Worm (Caenorhabditis elegans) whole organism, young adult: ENCODE measurements around the gene F59D12.2.

Experiments
- B0019.2 ChIP-seq: fragments of 200-800 bp; sonication (Bioruptor generic); conservative IDR thresholded peaks from 2 replicates; pipeline ENCODE4 v1.3.6; 2022; ENCODE audit warnings: missing genetic modification reagents, missing genetic modification characterization, missing compliant biosample characterization
- B0035.1 ChIP-seq: sonication (generic microtip); optimal IDR thresholded peaks from 2 replicates; lab custom pipeline; 2016; ENCODE audit warnings: missing genetic modification characterization, mild to moderate bottlenecking, missing compliant biosample characterization, missing genotype, missing genetic modification reagents
- B0261.1 ChIP-seq: sonication (generic microtip); optimal IDR thresholded peaks from 2 replicates; lab custom pipeline; 2016; ENCODE audit warnings: mild to moderate bottlenecking, missing genetic modification characterization, moderate library complexity, missing compliant biosample characterization
- F10E7.11 ChIP-seq: sonication (generic microtip); optimal IDR thresholded peaks from 2 replicates; lab custom pipeline; 2017; ENCODE audit warnings: mild to moderate bottlenecking, missing genetic modification characterization, moderate library complexity, missing compliant biosample characterization
- F33H1.4 ChIP-seq: fragments of 200-800 bp; sonication (Bioruptor generic); IDR thresholded peaks from 2 replicates; pipeline ENCODE4 v1.3.6; 2022; ENCODE audit warnings: missing genetic modification reagents, missing genetic modification characterization, missing compliant biosample characterization
- F39B2.1 ChIP-seq: fragments of 200-800 bp; sonication (Bioruptor generic); IDR thresholded peaks from 2 replicates; pipeline ENCODE4 v1.3.6; 2022; ENCODE audit warnings: missing genetic modification reagents, missing genetic modification characterization, missing compliant biosample characterization
- F52B5.7 ChIP-seq: sonication (generic microtip); optimal IDR thresholded peaks from 2 replicates; lab custom pipeline; 2016; ENCODE audit warnings: mild to moderate bottlenecking, missing genetic modification characterization, missing compliant biosample characterization
- F55B11.4 ChIP-seq: sonication (generic microtip); optimal IDR thresholded peaks from 2 replicates; lab custom pipeline; 2016; ENCODE audit warnings: missing compliant biosample characterization, missing genetic modification characterization, borderline replicate concordance; ENCODE audit not compliant: insufficient read depth
- K11D2.4 ChIP-seq: fragments of 200-800 bp; sonication (Bioruptor generic); IDR thresholded peaks from 2 replicates; pipeline ENCODE4 v1.3.6; 2022; ENCODE audit warnings: missing genetic modification reagents, missing genetic modification characterization, missing compliant biosample characterization
- T07F8.4 ChIP-seq: sonication (generic microtip); optimal IDR thresholded peaks from 2 replicates; lab custom pipeline; 2016; ENCODE audit warnings: mild to moderate bottlenecking, missing genetic modification characterization, moderate library complexity, missing compliant biosample characterization
- atf-7 ChIP-seq: sonication (generic microtip); optimal IDR thresholded peaks from 2 replicates; lab custom pipeline; 2017; ENCODE audit warnings: mild to moderate bottlenecking, missing genetic modification characterization, missing compliant biosample characterization
- attf-3 ChIP-seq: fragments of 200-800 bp; sonication (Bioruptor generic); conservative IDR thresholded peaks from 2 replicates; pipeline ENCODE4 v1.3.6; 2022; ENCODE audit warnings: missing genetic modification reagents, missing genetic modification characterization, missing compliant biosample characterization
- attf-5 ChIP-seq: fragments of 200-800 bp; sonication (Bioruptor generic); optimal IDR thresholded peaks from 2 replicates; lab custom pipeline; 2018; ENCODE audit warnings: mild to moderate bottlenecking, missing genetic modification characterization, missing compliant biosample characterization
- cebp-1 ChIP-seq, 2 experiments: fragments of 200-800 bp in 1 of 2; sonication (Bioruptor generic) in 1 of 2; sonication (generic microtip) in 1 of 2; IDR thresholded peaks in 1 of 2; optimal IDR thresholded peaks in 1 of 2; 2 replicates each; pipeline versions ENCODE4 v1.3.6 to Lab custom; 2017 to 2022; ENCODE audit warnings: missing compliant biosample characterization in 2 of 2, missing genetic modification characterization in 2 of 2, mild to moderate bottlenecking in 1 of 2, missing genetic modification reagents in 1 of 2, moderate library complexity in 1 of 2
- ceh-100 ChIP-seq: fragments of 200-800 bp; sonication (Bioruptor generic); IDR thresholded peaks from 2 replicates; pipeline ENCODE4 v1.3.6; 2022; ENCODE audit warnings: missing genetic modification reagents, missing genetic modification characterization, missing compliant biosample characterization
- ceh-27 ChIP-seq: fragments of 200-800 bp; sonication (Bioruptor generic); optimal IDR thresholded peaks from 2 replicates; lab custom pipeline; 2018; ENCODE audit warnings: mild to moderate bottlenecking, missing genetic modification characterization, moderate library complexity, missing compliant biosample characterization
- ceh-91 ChIP-seq: fragments of 200-800 bp; sonication (Bioruptor generic); IDR thresholded peaks from 2 replicates; pipeline ENCODE4 v1.3.6; 2022; ENCODE audit warnings: missing genetic modification reagents, missing genetic modification characterization, missing compliant biosample characterization
- dox-1 ChIP-seq: fragments of 200-800 bp; sonication (Bioruptor generic); IDR thresholded peaks from 2 replicates; pipeline ENCODE4 v1.3.6; 2022; ENCODE audit warnings: missing genetic modification reagents, missing genetic modification characterization, missing compliant biosample characterization
- dpl-1 ChIP-seq: fragments of 150-350 bp; optimal IDR thresholded peaks from 2 replicates; lab custom pipeline; 2014; ENCODE audit warnings: missing biosample characterization, missing genetic modification reagents, missing genetic modification characterization
- efl-1 ChIP-seq: fragments of 150-350 bp; optimal IDR thresholded peaks from 2 replicates; lab custom pipeline; 2014; ENCODE audit warnings: missing biosample characterization, missing genetic modification reagents, missing genetic modification characterization
- egrh-3 ChIP-seq: fragments of 200-800 bp; sonication (Bioruptor generic); IDR thresholded peaks from 2 replicates; pipeline ENCODE4 v1.3.6; 2022; ENCODE audit warnings: missing genetic modification reagents, missing genetic modification characterization, missing compliant biosample characterization
- gei-17 ChIP-seq: fragments of 200-800 bp; sonication (Bioruptor generic); optimal IDR thresholded peaks from 2 replicates; lab custom pipeline; 2018; ENCODE audit warnings: mild to moderate bottlenecking, missing genetic modification characterization, missing compliant biosample characterization
- hmg-20 ChIP-seq: fragments of 200-800 bp; sonication (Bioruptor generic); IDR thresholded peaks from 2 replicates; pipeline ENCODE4 v1.3.6; 2022; ENCODE audit warnings: missing genetic modification reagents, missing genetic modification characterization, missing compliant biosample characterization
- let-607 ChIP-seq, 2 experiments: fragments of 200-800 bp in 1 of 2; sonication (Bioruptor generic) in 1 of 2; sonication (generic microtip) in 1 of 2; optimal IDR thresholded peaks; 2 replicates each; lab custom pipeline; 2016 to 2018; ENCODE audit warnings: mild to moderate bottlenecking in 2 of 2, missing compliant biosample characterization in 2 of 2, missing genetic modification characterization in 2 of 2, moderate library complexity in 2 of 2, missing genotype in 1 of 2
- lin-35 ChIP-seq, 3 experiments: fragments of 150-350 bp in 2 of 3; sonication (generic microtip) in 1 of 3; optimal IDR thresholded peaks; 2 replicates each; lab custom pipeline; 2014 to 2018; ENCODE audit warnings: missing biosample characterization in 3 of 3, missing genetic modification characterization in 3 of 3, missing genetic modification reagents in 3 of 3
- lin-54 ChIP-seq: fragments of 200-800 bp; sonication (Bioruptor generic); optimal IDR thresholded peaks from 2 replicates; lab custom pipeline; 2018; ENCODE audit warnings: mild to moderate bottlenecking, missing genetic modification characterization, missing compliant biosample characterization
- lir-1 ChIP-seq: fragments of 200-800 bp; sonication (Bioruptor generic); conservative IDR thresholded peaks from 2 replicates; pipeline ENCODE4 v1.3.6; 2022; ENCODE audit warnings: missing genetic modification reagents, missing genetic modification characterization, missing compliant biosample characterization
- lsy-27 ChIP-seq: sonication (generic microtip); optimal IDR thresholded peaks from 2 replicates; lab custom pipeline; 2017; ENCODE audit warnings: missing genetic modification characterization, mild to moderate bottlenecking, missing compliant biosample characterization, antibody characterized with exemption, missing genotype, borderline replicate concordance; ENCODE audit not compliant: insufficient read depth
- madf-8 ChIP-seq: fragments of 200-800 bp; sonication (Bioruptor generic); conservative IDR thresholded peaks from 2 replicates; pipeline ENCODE4 v1.3.6; 2022; ENCODE audit warnings: missing genetic modification reagents, missing genetic modification characterization, missing compliant biosample characterization
- mcd-1 ChIP-seq: fragments of 200-800 bp; sonication (Bioruptor generic); IDR thresholded peaks from 2 replicates; pipeline ENCODE4 v1.3.6; 2022; ENCODE audit warnings: missing genetic modification reagents, missing genetic modification characterization, missing compliant biosample characterization
- mxl-1 ChIP-seq: sonication (generic microtip); optimal IDR thresholded peaks from 2 replicates; lab custom pipeline; 2016; ENCODE audit warnings: missing genetic modification characterization, missing compliant biosample characterization
- nfya-2 ChIP-seq: fragments of 200-800 bp; sonication (Bioruptor generic); IDR thresholded peaks from 2 replicates; pipeline ENCODE4 v1.3.6; 2022; ENCODE audit warnings: missing genetic modification reagents, missing genetic modification characterization, missing compliant biosample characterization
- nhr-120 ChIP-seq: fragments of 200-800 bp; sonication (Bioruptor generic); IDR thresholded peaks from 2 replicates; pipeline ENCODE4 v1.3.6; 2022; ENCODE audit warnings: missing genetic modification characterization, missing compliant biosample characterization
- nhr-179 ChIP-seq: sonication (generic microtip); optimal IDR thresholded peaks from 2 replicates; lab custom pipeline; 2016; ENCODE audit warnings: mild to moderate bottlenecking, missing genetic modification characterization, missing compliant biosample characterization
- nhr-27 ChIP-seq: fragments of 200-800 bp; sonication (Bioruptor generic); optimal IDR thresholded peaks from 2 replicates; lab custom pipeline; 2018; ENCODE audit warnings: mild to moderate bottlenecking, missing genetic modification characterization, moderate library complexity, missing compliant biosample characterization
- nhr-80 ChIP-seq: sonication (generic microtip); optimal IDR thresholded peaks from 2 replicates; lab custom pipeline; 2016; ENCODE audit warnings: missing genetic modification characterization, missing compliant biosample characterization
- pbrm-1 ChIP-seq: fragments of 200-800 bp; sonication (Bioruptor generic); IDR thresholded peaks from 2 replicates; pipeline ENCODE4 v1.3.6; 2022; ENCODE audit warnings: missing genetic modification reagents, missing genetic modification characterization, missing compliant biosample characterization
- snpc-3.4 ChIP-seq: sonication (generic microtip); optimal IDR thresholded peaks from 2 replicates; lab custom pipeline; 2017; ENCODE audit warnings: missing genetic modification characterization, mild to moderate bottlenecking, missing compliant biosample characterization, antibody characterized with exemption, moderate library complexity, missing genotype, missing genetic modification reagents
- snpc-4 ChIP-seq, 5 experiments: fragments of 150-350 bp in 1 of 5; sonication (generic microtip) in 4 of 5; optimal IDR thresholded peaks; 2 replicates each; lab custom pipeline; 2014 to 2018; ENCODE audit warnings: missing genetic modification characterization in 5 of 5, missing biosample characterization in 3 of 5, antibody characterized with exemption in 2 of 5, mild to moderate bottlenecking in 2 of 5, missing compliant biosample characterization in 2 of 5, missing genotype in 2 of 5, moderate library complexity in 2 of 5, missing genetic modification reagents in 1 of 5
- unc-130 ChIP-seq: sonication (generic microtip); optimal IDR thresholded peaks from 2 replicates; lab custom pipeline; 2016; ENCODE audit warnings: missing genetic modification reagents, missing genetic modification characterization, missing compliant biosample characterization
- unc-62 ChIP-seq: fragments of 150-350 bp; optimal IDR thresholded peaks from 2 replicates; lab custom pipeline; 2014; ENCODE audit warnings: missing biosample characterization, missing genetic modification reagents, missing genetic modification characterization
- zfh-2 ChIP-seq: fragments of 200-800 bp; sonication (Bioruptor generic); conservative IDR thresholded peaks from 2 replicates; pipeline ENCODE4 v1.3.6; 2022; ENCODE audit warnings: missing genetic modification reagents, missing genetic modification characterization, missing compliant biosample characterization
- ztf-22 ChIP-seq: fragments of 200-800 bp; sonication (Bioruptor generic); optimal IDR thresholded peaks from 2 replicates; lab custom pipeline; 2018; ENCODE audit warnings: mild to moderate bottlenecking, missing genetic modification characterization, moderate library complexity, missing compliant biosample characterization
- ztf-28 ChIP-seq: fragments of 200-800 bp; sonication (Bioruptor generic); IDR thresholded peaks from 2 replicates; pipeline ENCODE4 v1.3.6; 2022; ENCODE audit warnings: missing genetic modification reagents, missing genetic modification characterization, missing compliant biosample characterization
- ztf-6 ChIP-seq: fragments of 200-800 bp; sonication (Bioruptor generic); IDR thresholded peaks from 2 replicates; pipeline ENCODE4 v1.3.6; 2022; ENCODE audit warnings: missing genetic modification reagents, missing genetic modification characterization, missing compliant biosample characterization

Gene F59D12.2

DNA sequence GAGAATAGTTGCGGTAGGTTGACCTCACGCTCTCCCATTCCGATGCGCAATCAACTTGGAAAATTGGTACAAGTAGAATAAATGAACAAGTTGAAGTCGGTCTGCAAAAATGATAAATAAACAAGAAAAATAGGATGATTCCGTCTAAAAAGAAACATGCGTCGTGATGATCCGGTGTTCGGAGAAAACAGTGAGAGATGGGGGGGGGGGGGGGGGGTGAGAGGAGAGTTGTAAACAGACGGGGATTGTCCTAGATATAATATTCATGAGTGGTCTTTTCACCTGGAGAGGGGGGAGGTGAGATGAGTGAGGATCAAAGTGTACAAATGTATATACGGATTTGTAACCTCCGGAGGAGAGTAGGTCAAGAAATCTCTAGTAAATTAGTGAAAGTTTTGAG is at the start of gene F59D12.2:
F59D12.2 (minus strand) TSS at position 101 of the 400 bp plus-strand sequence.
- TF ChIP-seq egrh-3 (GFP tag; lab: Robert Waterston, UW) = no peak
- TF ChIP-seq B0261.1 = no peak
- no peak for TF ChIP-seq nhr-27 (tag; lab: Kevin White, UChicago)
- TF ChIP-seq madf-8 (GFP tag; lab: Robert Waterston, UW) = no peak
- no peak for TF ChIP-seq let-607 (tag; optimal IDR thresholded peaks at IDR 0.05; lab: Kevin White, UChicago)
- TF ChIP-seq mcd-1 (GFP tag; lab: Robert Waterston, UW) = no peak
- TF ChIP-seq F39B2.1 (GFP tag; lab: Robert Waterston, UW) = no peak
- TF ChIP-seq snpc-3.4 (tag; lab: Kevin White, UChicago) = no peak
- TF ChIP-seq nhr-179 = no peak
- no peak for TF ChIP-seq ceh-27
- TF ChIP-seq nfya-2 (GFP tag; lab: Robert Waterston, UW) = no peak
- TF ChIP-seq F33H1.4 (GFP tag; lab: Robert Waterston, UW) = no peak
- TF ChIP-seq dox-1 (GFP tag; lab: Robert Waterston, UW) = no peak
- TF ChIP-seq lsy-27 = no peak
- no peak for TF ChIP-seq B0035.1 (tag; lab: Kevin White, UChicago)
- no peak for TF ChIP-seq ceh-100 (GFP tag; lab: Robert Waterston, UW)
- TF ChIP-seq gei-17 = no peak
- no peak for TF ChIP-seq F55B11.4 (tag; lab: Kevin White, UChicago)
- TF ChIP-seq, all 124 proteins: peak for 0

DNA sequence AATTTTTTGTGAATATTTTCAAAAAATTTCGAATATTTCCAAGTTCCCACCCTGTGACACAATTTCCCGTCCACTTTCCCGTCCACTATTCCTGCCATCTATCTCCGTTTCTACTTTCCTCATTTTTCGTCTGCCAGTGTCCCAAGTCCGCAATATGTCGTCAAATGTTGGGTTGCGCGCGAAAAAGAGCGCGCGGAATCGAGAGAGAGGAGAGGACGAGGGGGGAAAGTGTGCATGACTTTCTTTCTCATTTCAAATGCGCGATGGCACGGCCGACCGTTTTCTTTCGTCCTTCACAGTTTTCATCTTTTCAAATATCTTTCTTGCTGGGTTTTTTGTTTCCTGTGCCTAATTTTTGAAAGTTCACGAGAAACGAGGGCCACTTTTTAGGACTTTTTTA is 49.5 kb upstream of the F59D12.2 start:
- TF ChIP-seq efl-1 (peak; percentile 76), lir-1 (GFP tag; lab: Robert Waterston, UW) (no peak), mxl-1 (tag; lab: Kevin White, UChicago) (no peak), attf-5 (GFP tag; lab: Kevin White, UChicago) (peak; percentile 46), F10E7.11 (tag; lab: Kevin White, UChicago) (no peak), F52B5.7 (no peak), madf-8 (GFP tag; lab: Robert Waterston, UW) (peak; percentile 44), ztf-6 (GFP tag; lab: Robert Waterston, UW) (no peak), lsy-27 (no peak), pbrm-1 (GFP tag; lab: Robert Waterston, UW) (no peak), unc-62 (GFP tag; lab: Kevin White, UChicago) (no peak), B0019.2 (GFP tag; lab: Robert Waterston, UW) (no peak), attf-3 (GFP tag; lab: Robert Waterston, UW) (no peak), lin-35 (GFP tag; optimal IDR thresholded peaks at IDR 0.05; lab: Kevin White, UChicago) (peak in 1 of 3 experiments; percentile 37), gei-17 (peak; percentile 23), zfh-2 (GFP tag; lab: Robert Waterston, UW) (peak; percentile 27; the same call in 1 of the 2 replicates), nhr-120 (GFP tag; lab: Robert Waterston, UW) (no peak), ceh-91 (GFP tag; lab: Robert Waterston, UW) (no peak), dox-1 (GFP tag; lab: Robert Waterston, UW) (peak; percentile 46; the same call in 1 of the 2 replicates), cebp-1 (GFP tag; IDR thresholded peaks at IDR 0.05; lab: Robert Waterston, UW) (no peak), cebp-1 (tag; optimal IDR thresholded peaks at IDR 0.05; lab: Kevin White, UChicago) (no peak), ztf-22 (GFP tag; lab: Kevin White, UChicago) (no peak), unc-130 (no peak), K11D2.4 (peak; percentile 45; the same call in 1 of the 2 replicates), atf-7 (tag; lab: Kevin White, UChicago) (no peak), ztf-28 (GFP tag; lab: Robert Waterston, UW) (no peak), T07F8.4 (tag; lab: Kevin White, UChicago) (no peak), dpl-1 (peak; percentile 37), nhr-80 (tag; lab: Kevin White, UChicago) (peak; percentile 4), snpc-4 (GFP tag; optimal IDR thresholded peaks at IDR 0.05; lab: Kevin White, UChicago) (no peak), snpc-4 (tag; optimal IDR thresholded peaks at IDR 0.05; lab: Kevin White, UChicago) (peak in 1 of 4 experiments; percentile 12), hmg-20 (GFP tag; lab: Robert Waterston, UW) (no peak), B0035.1 (tag; lab: Kevin White, UChicago) (no peak), lin-54 (GFP tag; lab: Kevin White, UChicago) (peak; percentile 35)
